Fruit fly (Drosophila melanogaster): ENCODE results near the gene mthl10.

The mthl10 gene

dm6 chr3L:346656-347640 is 4.2 kb upstream of the mthl10 start, which contains the start of gene mth (continued):
- TF ChIP-seq CG6683 (GFP tag; optimal IDR thresholded peaks at IDR 0.05) (no peak), fd102C (GFP tag; optimal IDR thresholded peaks at IDR 0.05) (no peak), Ada2b (GFP tag; IDR thresholded peaks at IDR 0.05) (no peak), nom (GFP tag; optimal IDR thresholded peaks at IDR 0.05) (peak; percentile 15), danr (GFP tag; IDR thresholded peaks at IDR 0.05) (no peak), CG10267 (tag; optimal IDR thresholded peaks at IDR 0.05) (peak; percentile 70), stwl (tag; optimal IDR thresholded peaks at IDR 0.05) (peak; percentile 81), Lpt (GFP tag; optimal IDR thresholded peaks at IDR 0.05) (no peak), Hmx (GFP tag; optimal IDR thresholded peaks at IDR 0.05) (peak; percentile 29), sug (tag; optimal IDR thresholded peaks at IDR 0.05) (peak; percentile 61), seq (GFP tag; IDR thresholded peaks at IDR 0.05) (no peak), CG4820 (GFP tag; optimal IDR thresholded peaks at IDR 0.05) (peak; percentile 36), amos (GFP tag; IDR thresholded peaks at IDR 0.05; ENCODE audit: partially characterized antibody) (peak; percentile 96), zfh1 (GFP tag; IDR thresholded peaks at IDR 0.05) (0 out of 3 replicates have a peak, but pooled peaks have one; percentile 34), CG32532 (GFP tag; IDR thresholded peaks at IDR 0.05) (peak; percentile 63), CG17802 (tag; optimal IDR thresholded peaks at IDR 0.05) (peak; percentile 92), CG10654 (GFP tag; optimal IDR thresholded peaks at IDR 0.05) (no peak), phol (tag; optimal IDR thresholded peaks at IDR 0.05) (peak; percentile 77), CG8944 (GFP tag; optimal IDR thresholded peaks at IDR 0.05) (peak; percentile 53), Antp (GFP tag; optimal IDR thresholded peaks at IDR 0.05) (peak; percentile 28), Atf3 (GFP tag; optimal IDR thresholded peaks at IDR 0.05) (no peak), so (GFP tag; IDR thresholded peaks at IDR 0.05) (no peak), CG11696 (GFP tag; IDR thresholded peaks at IDR 0.05) (no peak), dmrt11E (tag; optimal IDR thresholded peaks at IDR 0.05) (peak; percentile 40), corto (GFP tag; optimal IDR thresholded peaks at IDR 0.05) (peak; percentile 58), CG13424 (tag; optimal IDR thresholded peaks at IDR 0.05) (peak; percentile 37), CG1647 (GFP tag; optimal IDR thresholded peaks at IDR 0.05) (peak; percentile 7), wdn (GFP tag; IDR thresholded peaks at IDR 0.05) (no peak), CG42726 (GFP tag; IDR thresholded peaks at IDR 0.05; ENCODE audit: partially characterized antibody) (peak; percentile 92), croc (GFP tag; conservative IDR thresholded peaks at IDR 0.05) (peak; percentile 39; the same call in 1 of the 3 replicates), shn (GFP tag; optimal IDR thresholded peaks at IDR 0.05) (peak; percentile 44), CG34422 (GFP tag; IDR thresholded peaks at IDR 0.05) (no peak), zen (tag; optimal IDR thresholded peaks at IDR 0.05) (peak; percentile 74), CG31388 (GFP tag; optimal IDR thresholded peaks at IDR 0.05) (no peak), CG1832 (GFP tag; optimal IDR thresholded peaks at IDR 0.05) (no peak), Sin3A (optimal IDR thresholded peaks at IDR 0.05) (peak; percentile 95), usp (GFP tag; optimal IDR thresholded peaks at IDR 0.05) (no peak), hth (optimal IDR thresholded peaks at IDR 0.05) (no peak), Abd-B (GFP tag; optimal IDR thresholded peaks at IDR 0.05) (peak; percentile 60), CG32767 (GFP tag; IDR thresholded peaks at IDR 0.05) (no peak), D19A (tag; optimal IDR thresholded peaks at IDR 0.05) (peak; percentile 1), vnd (GFP tag; IDR thresholded peaks at IDR 0.05; ENCODE audit: partially characterized antibody) (peak; percentile 99), HmgD (GFP tag; optimal IDR thresholded peaks at IDR 0.05) (no peak), aop (GFP tag; IDR thresholded peaks at IDR 0.05) (no peak), Sox102F (GFP tag; optimal IDR thresholded peaks at IDR 0.05) (peak; percentile 31), CG12219 (GFP tag; optimal IDR thresholded peaks at IDR 0.05) (no peak), CG3281 (GFP tag; optimal IDR thresholded peaks at IDR 0.05) (peak; percentile 26), CG9932 (GFP tag; IDR thresholded peaks at IDR 0.05) (peak; percentile 72), CG9609 (GFP tag; optimal IDR thresholded peaks at IDR 0.05) (peak; percentile 60)
